Worm (Caenorhabditis elegans) whole organism, late embryonic: Measurements from ENCODE around the gene xtr-2.

Experiments
- C08G9.2 ChIP-seq: sonication (generic microtip); optimal IDR thresholded peaks from 2 replicates; lab custom pipeline; 2016; ENCODE audit warnings: mild to moderate bottlenecking, missing genetic modification characterization, moderate library complexity, missing compliant biosample characterization
- ahr-1 ChIP-seq: sonication (generic microtip); optimal IDR thresholded peaks from 2 replicates; lab custom pipeline; 2016; ENCODE audit warnings: missing genetic modification characterization, missing compliant biosample characterization
- ama-1 ChIP-seq: fragments of 150-350 bp; optimal IDR thresholded peaks from 2 replicates; lab custom pipeline; 2014
- hlh-6 ChIP-seq: sonication (generic microtip); optimal IDR thresholded peaks from 2 replicates; lab custom pipeline; 2016; ENCODE audit warnings: missing genotype, missing genetic modification characterization, missing compliant biosample characterization
- odd-2 ChIP-seq: sonication (generic microtip); optimal IDR thresholded peaks from 2 replicates; lab custom pipeline; 2017; ENCODE audit warnings: antibody characterized with exemption, mild to moderate bottlenecking, missing genetic modification characterization, missing compliant biosample characterization
- pag-3 ChIP-seq: sonication (generic microtip); optimal IDR thresholded peaks from 2 replicates; lab custom pipeline; 2016; ENCODE audit warnings: missing compliant biosample characterization, missing genetic modification characterization, borderline replicate concordance
- pax-1 ChIP-seq: fragments of 150-350 bp; optimal IDR thresholded peaks from 2 replicates; lab custom pipeline; 2014; ENCODE audit warnings: missing biosample characterization, missing genetic modification characterization
- rnt-1 ChIP-seq: sonication (generic microtip); optimal IDR thresholded peaks from 2 replicates; lab custom pipeline; 2016; ENCODE audit warnings: missing genetic modification characterization, missing compliant biosample characterization
- tbx-2 ChIP-seq: sonication (generic microtip); optimal IDR thresholded peaks from 2 replicates; lab custom pipeline; 2016; ENCODE audit warnings: missing genetic modification characterization, missing compliant biosample characterization
- unc-55 ChIP-seq: sonication (generic microtip); optimal IDR thresholded peaks from 2 replicates; lab custom pipeline; 2017; ENCODE audit warnings: missing biosample characterization, missing genetic modification reagents, missing genetic modification characterization

DNA sequence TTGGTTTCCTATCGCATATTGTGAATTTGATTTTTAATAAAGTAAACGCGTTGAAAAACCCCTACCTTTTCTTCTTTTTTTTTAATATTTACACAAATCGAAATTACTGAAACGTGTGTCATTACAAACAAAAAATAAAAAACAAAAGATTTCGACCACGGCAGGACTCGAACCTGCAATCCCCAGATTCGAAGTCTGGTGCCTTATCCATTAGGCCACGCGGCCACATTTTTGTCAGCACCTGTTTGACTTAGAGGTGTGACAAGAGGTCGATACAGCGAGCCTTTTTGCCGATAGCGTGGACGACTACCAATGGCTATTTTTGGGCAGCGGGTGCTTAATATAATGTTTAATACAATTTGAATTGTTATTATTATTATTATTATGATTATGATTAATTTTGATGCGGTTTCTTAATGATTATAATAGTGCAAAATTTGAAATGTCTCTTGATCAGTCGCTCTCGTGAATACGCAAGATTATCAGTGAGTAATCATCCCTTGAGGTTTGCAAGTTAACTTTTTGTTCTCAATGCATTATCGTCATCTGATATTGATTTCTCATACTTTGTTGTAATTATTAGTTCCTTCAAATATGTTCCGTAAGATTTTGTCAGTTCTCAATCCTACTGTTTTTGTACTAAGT, 22.6 kb downstream of the xtr-2 start, which contains the start of gene srd-44:
- TF ChIP-seq ahr-1 (tag; lab: Kevin White, UChicago), result no peak
- no peak for TF ChIP-seq rnt-1 (tag; lab: Kevin White, UChicago)
- no peak for TF ChIP-seq tbx-2 (tag; lab: Kevin White, UChicago)
- TF ChIP-seq pag-3 (tag; lab: Kevin White, UChicago), result no peak
- no peak for TF ChIP-seq hlh-6
- no peak for TF ChIP-seq odd-2 (tag; lab: Kevin White, UChicago)
- TF ChIP-seq ama-1 (lab: Kevin White, UChicago), result no peak
- TF ChIP-seq pax-1 (tag; lab: Kevin White, UChicago), result no peak
- no peak for TF ChIP-seq unc-55
- no peak for TF ChIP-seq C08G9.2 (tag; lab: Kevin White, UChicago)
